Worm (Caenorhabditis elegans): ENCODE data around the gene fbxa-183.
"Not testable (repeated sequence)": the region's sequence is repeated elsewhere in the genome, so short reads cannot be mapped to it uniquely, and the experiment has no call there.

DNA sequence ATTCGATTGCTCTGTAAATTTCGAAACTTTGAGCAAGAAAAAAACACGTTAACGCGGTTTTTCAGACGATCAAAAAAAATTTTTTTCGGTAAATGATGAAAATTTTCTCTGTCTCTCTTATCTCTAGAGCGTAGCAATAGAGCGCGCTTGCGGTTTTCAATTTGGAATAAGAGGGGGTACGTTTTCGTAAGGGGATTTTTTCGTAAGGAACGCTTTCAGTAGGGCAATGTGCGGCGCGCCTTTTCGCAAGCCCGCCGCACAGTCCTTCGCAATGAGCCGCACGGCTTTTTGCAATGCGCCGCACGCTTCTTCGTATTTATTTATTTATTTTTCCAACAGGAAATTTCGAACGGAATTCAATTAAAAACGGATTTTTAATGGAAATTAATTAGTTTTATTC, 5.6 kb downstream of the fbxa-183 start, which contains the start of gene F44E7.4:
- not testable (repeated sequence) for TF ChIP-seq nhr-12 (tag; optimal IDR thresholded peaks at IDR 0.05); elt-3 (tag; optimal IDR thresholded peaks at IDR 0.05); pha-4 (tag; optimal IDR thresholded peaks at IDR 0.05); unc-39 (tag; optimal IDR thresholded peaks at IDR 0.05); snpc-4 (tag; optimal IDR thresholded peaks at IDR 0.05); sptf-1 (tag; optimal IDR thresholded peaks at IDR 0.05); unc-62 (GFP tag; optimal IDR thresholded peaks at IDR 0.05)
